Fruit fly (Drosophila melanogaster): ENCODE results near the gene Arp5.

The Arp5 gene

DNA sequence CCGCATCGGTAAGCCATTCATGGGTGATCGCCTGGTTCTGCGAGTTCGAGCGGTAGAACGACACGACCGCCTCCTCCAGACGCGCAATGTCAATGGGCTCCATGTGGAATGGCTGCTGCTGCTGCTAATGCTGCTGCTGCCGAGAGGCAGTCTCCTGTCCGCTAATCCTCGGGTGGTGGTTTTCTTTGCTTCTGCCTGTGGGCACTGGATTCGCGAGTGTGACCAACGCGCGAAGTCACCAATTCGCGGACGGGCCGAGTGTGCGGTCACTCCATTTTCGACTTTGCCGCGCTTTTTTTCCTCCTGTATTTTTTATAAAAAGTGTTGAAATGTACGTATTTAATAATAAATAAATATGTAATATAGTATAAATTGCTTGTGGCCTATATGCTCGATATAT, 2.1 kb upstream of the Arp5 start, which contains the start of gene cdm:
Gene cdm (minus strand): TSS at position 236 of the 400 bp plus-strand sequence.
- TF ChIP-seq Dif (GFP tag; optimal IDR thresholded peaks at IDR 0.05; ENCODE audit: partially characterized antibody): peak; percentile 12
- no peak for TF ChIP-seq sage (GFP tag; optimal IDR thresholded peaks at IDR 0.05)

DNA sequence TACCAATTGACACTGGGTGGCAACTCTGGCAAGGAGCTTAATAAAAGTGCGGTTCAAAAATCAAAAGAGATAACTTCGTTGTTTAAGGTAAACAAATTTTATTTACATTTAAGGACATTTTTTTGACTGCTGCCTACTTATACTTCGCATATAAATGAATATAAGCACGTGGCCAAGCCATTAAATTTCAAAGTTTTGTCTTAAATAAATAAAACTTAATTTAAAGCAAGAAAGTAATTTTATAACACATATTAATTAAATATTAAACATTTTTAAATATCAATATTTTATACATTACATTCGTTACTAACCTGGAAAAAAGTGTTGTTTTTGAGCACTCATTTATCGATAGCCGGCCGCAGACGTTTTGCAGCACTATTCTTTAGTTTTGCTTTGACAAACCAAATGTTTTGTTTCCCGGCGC, 3.4 kb downstream of the Arp5 start, which contains the start of the genes CG12321 and MED17:
Gene CG12321 (minus strand): TSS at position 6 of the 424 bp plus-strand sequence.
Gene MED17 (plus strand): TSS at position 371 of the 424 bp plus-strand sequence.
- TF ChIP-seq dsf (GFP tag; optimal IDR thresholded peaks at IDR 0.05; ENCODE audit: borderline replicate concordance) (peak; percentile 65), sage (GFP tag; optimal IDR thresholded peaks at IDR 0.05) (no peak), N (GFP tag; optimal IDR thresholded peaks at IDR 0.05) (no peak), OdsH (GFP tag; optimal IDR thresholded peaks at IDR 0.05) (peak; percentile 82), Jra (GFP tag; optimal IDR thresholded peaks at IDR 0.05) (no peak), Hr78 (GFP tag; optimal IDR thresholded peaks at IDR 0.05) (no peak), jim (GFP tag; optimal IDR thresholded peaks at IDR 0.05) (no peak), sv (GFP tag; optimal IDR thresholded peaks at IDR 0.05) (peak; percentile 91), CG9705 (GFP tag; optimal IDR thresholded peaks at IDR 0.05) (peak; percentile 76), tai (GFP tag; optimal IDR thresholded peaks at IDR 0.05) (no peak), h (GFP tag; optimal IDR thresholded peaks at IDR 0.05) (peak; percentile 61), CG32264 (GFP tag; optimal IDR thresholded peaks at IDR 0.05) (peak; percentile 0), CrebA (GFP tag; optimal IDR thresholded peaks at IDR 0.05; ENCODE audit: borderline replicate concordance) (no peak), foxo (GFP tag; optimal IDR thresholded peaks at IDR 0.05) (peak in 1 of 2 experiments; percentile 88), usp (GFP tag; optimal IDR thresholded peaks at IDR 0.05) (no peak), Myc (optimal IDR thresholded peaks at IDR 0.05) (peak; percentile 73), Sp1 (GFP tag; optimal IDR thresholded peaks at IDR 0.05) (peak; percentile 84), lola (GFP tag; optimal IDR thresholded peaks at IDR 0.05) (no peak), fru (GFP tag; optimal IDR thresholded peaks at IDR 0.05) (peak; percentile 79), Dfd (GFP tag; optimal IDR thresholded peaks at IDR 0.05) (no peak), Abd-B (GFP tag; optimal IDR thresholded peaks at IDR 0.05) (no peak), rgr (GFP tag; optimal IDR thresholded peaks at IDR 0.05) (peak; percentile 94), psq (GFP tag; optimal IDR thresholded peaks at IDR 0.05) (peak; percentile 90), Dif (GFP tag; optimal IDR thresholded peaks at IDR 0.05; ENCODE audit: partially characterized antibody) (no peak), woc (GFP tag; optimal IDR thresholded peaks at IDR 0.05) (peak; percentile 70), HLH106 (tag; optimal IDR thresholded peaks at IDR 0.05) (peak; percentile 87), GATAd (GFP tag; optimal IDR thresholded peaks at IDR 0.05) (peak; percentile 34), Rel (GFP tag; optimal IDR thresholded peaks at IDR 0.05) (no peak), Rel (tag; optimal IDR thresholded peaks at IDR 0.05) (peak; percentile 18), brk (GFP tag; optimal IDR thresholded peaks at IDR 0.05) (no peak), pan (optimal IDR thresholded peaks at IDR 0.05) (no peak), dmrt93B (GFP tag; optimal IDR thresholded peaks at IDR 0.05) (peak; percentile 88), ey (GFP tag; optimal IDR thresholded peaks at IDR 0.05) (peak; percentile 73), Hnf4 (GFP tag; optimal IDR thresholded peaks at IDR 0.05) (no peak), dl (GFP tag; optimal IDR thresholded peaks at IDR 0.05; ENCODE audit: insufficient read depth in 1 of 2, partially characterized antibody in 2 of 2) (no peak), Mio (GFP tag; optimal IDR thresholded peaks at IDR 0.05) (peak; percentile 28), Hr83 (GFP tag; optimal IDR thresholded peaks at IDR 0.05; ENCODE audit: poor library complexity, severe bottlenecking) (peak; percentile 47), Vsx2 (GFP tag; optimal IDR thresholded peaks at IDR 0.05; ENCODE audit: partially characterized antibody) (no peak), br (GFP tag; optimal IDR thresholded peaks at IDR 0.05) (peak; percentile 67)

DNA sequence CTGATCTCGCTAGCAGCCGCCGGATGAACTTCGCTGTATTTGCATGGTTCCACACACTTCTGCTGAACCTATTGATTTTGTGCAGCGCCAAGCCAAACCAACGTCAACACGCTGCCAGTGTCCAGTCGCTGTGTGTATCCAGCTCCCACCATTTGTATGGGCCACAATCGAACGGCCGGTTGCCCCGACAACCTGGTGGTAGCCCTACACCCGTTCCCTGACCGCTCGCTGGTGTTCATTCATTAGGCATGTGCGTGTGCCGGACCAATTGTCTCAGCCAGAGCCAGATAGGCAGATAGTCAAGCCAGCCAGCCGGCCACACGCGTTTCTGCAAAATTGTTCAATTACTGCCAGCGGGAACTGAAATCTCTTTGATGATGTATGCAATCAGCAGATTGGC, 6.6 kb downstream of the Arp5 start, which contains the start of gene CG14313:
Gene CG14313 (minus strand): TSS at position 101 of the 400 bp plus-strand sequence.
- TF ChIP-seq dmrt93B (GFP tag; optimal IDR thresholded peaks at IDR 0.05): no peak
- TF ChIP-seq Dif (GFP tag; optimal IDR thresholded peaks at IDR 0.05; ENCODE audit: partially characterized antibody): no peak
- TF ChIP-seq CG9705 (GFP tag; optimal IDR thresholded peaks at IDR 0.05): no peak
- TF ChIP-seq rgr (GFP tag; optimal IDR thresholded peaks at IDR 0.05): no peak
- no peak for TF ChIP-seq brk (GFP tag; optimal IDR thresholded peaks at IDR 0.05)
- no peak for TF ChIP-seq OdsH (GFP tag; optimal IDR thresholded peaks at IDR 0.05)
- no peak for TF ChIP-seq woc (GFP tag; optimal IDR thresholded peaks at IDR 0.05)
- no peak for TF ChIP-seq sv (GFP tag; optimal IDR thresholded peaks at IDR 0.05)
- TF ChIP-seq jim (GFP tag; optimal IDR thresholded peaks at IDR 0.05): no peak
- no peak for TF ChIP-seq dsf (GFP tag; optimal IDR thresholded peaks at IDR 0.05; ENCODE audit: borderline replicate concordance)
- TF ChIP-seq foxo (GFP tag; optimal IDR thresholded peaks at IDR 0.05): no peak
- TF ChIP-seq fru (GFP tag; optimal IDR thresholded peaks at IDR 0.05): no peak
- TF ChIP-seq Hr78 (GFP tag; optimal IDR thresholded peaks at IDR 0.05): no peak
- TF ChIP-seq GATAd (GFP tag; optimal IDR thresholded peaks at IDR 0.05): no peak
- no peak for TF ChIP-seq ey (GFP tag; optimal IDR thresholded peaks at IDR 0.05)
- no peak for TF ChIP-seq HLH106 (tag; optimal IDR thresholded peaks at IDR 0.05)
- no peak for TF ChIP-seq br (GFP tag; optimal IDR thresholded peaks at IDR 0.05)
- no peak for TF ChIP-seq Rel (GFP tag; optimal IDR thresholded peaks at IDR 0.05)
- no peak for TF ChIP-seq Rel (tag; optimal IDR thresholded peaks at IDR 0.05)
- TF ChIP-seq Myc (optimal IDR thresholded peaks at IDR 0.05): no peak

All from whole organism, wandering third instar larva.